Worm (Caenorhabditis elegans): Measurements from ENCODE around the gene nmr-2.

Gene nmr-2

ce11 chrV:15023544-15023943 is 12.1 kb upstream of the nmr-2 start, which contains the start of gene F14H8.4:
Gene F14H8.4 (plus strand): TSS chrV:15023844.
- TF ChIP-seq nhr-41 (GFP tag; IDR thresholded peaks at IDR 0.05) (no peak), hlh-11 (tag; optimal IDR thresholded peaks at IDR 0.05) (no peak), attf-4 (tag; optimal IDR thresholded peaks at IDR 0.05) (no peak)

- TF ChIP-seq nhr-48 (tag; optimal IDR thresholded peaks at IDR 0.05) (no peak), zag-1 (tag; optimal IDR thresholded peaks at IDR 0.05) (no peak), mxl-3 (GFP tag; optimal IDR thresholded peaks at IDR 0.05) (no peak), aha-1 (tag) (no peak), set-16 (GFP tag; IDR thresholded peaks at IDR 0.05) (no peak), spr-1 (tag; optimal IDR thresholded peaks at IDR 0.05) (no peak), hlh-30 (tag; optimal IDR thresholded peaks at IDR 0.05; ENCODE audit: insufficient read depth) (no peak), lsy-2 (tag; optimal IDR thresholded peaks at IDR 0.05) (no peak), rbr-2 (tag; optimal IDR thresholded peaks at IDR 0.05) (no peak), Y5F2A.4 (GFP tag; optimal IDR thresholded peaks at IDR 0.05) (no peak), tra-1 (GFP tag; IDR thresholded peaks at IDR 0.05) (no peak), nhr-77 (tag; optimal IDR thresholded peaks at IDR 0.05) (no peak), daf-8 (GFP tag; IDR thresholded peaks at IDR 0.05) (no peak), madf-9 (GFP tag; conservative IDR thresholded peaks at IDR 0.05) (no peak), dmd-9 (GFP tag; IDR thresholded peaks at IDR 0.05) (no peak), hlh-11 (tag; optimal IDR thresholded peaks at IDR 0.05) (no peak), lin-39 (tag; optimal IDR thresholded peaks at IDR 0.05) (no peak), tag-97 (GFP tag; IDR thresholded peaks at IDR 0.05) (no peak), cey-2 (tag; optimal IDR thresholded peaks at IDR 0.05; ENCODE audit: borderline replicate concordance, insufficient read depth) (no peak)
Measured at ce11 chrV:15020732-15021131, 9.3 kb upstream of the nmr-2 start, which contains the start of gene F14H8.5. Gene F14H8.5 (plus strand): TSS chrV:15021032.

- TF ChIP-seq egl-43 (GFP tag; IDR thresholded peaks at IDR 0.05) (no peak), Y5F2A.4 (GFP tag; optimal IDR thresholded peaks at IDR 0.05) (no peak), aly-2 (tag; optimal IDR thresholded peaks at IDR 0.05) (no peak), rbr-2 (tag; optimal IDR thresholded peaks at IDR 0.05) (no peak), spr-3 (GFP tag; optimal IDR thresholded peaks at IDR 0.05) (no peak), ceh-28 (tag; optimal IDR thresholded peaks at IDR 0.05) (no peak), nhr-42 (GFP tag; IDR thresholded peaks at IDR 0.05) (no peak), skn-1 (tag; optimal IDR thresholded peaks at IDR 0.05) (no peak)
Measured at ce11 chrV:15020229-15020628, 8.8 kb upstream of the nmr-2 start, which contains the start of gene F14H8.2. Gene F14H8.2 (minus strand): TSS chrV:15020329.

- TF ChIP-seq mdl-1 (tag; optimal IDR thresholded peaks at IDR 0.05) (peak in 1 of 2 experiments; percentile 1), mxl-3 (GFP tag; optimal IDR thresholded peaks at IDR 0.05) (peak; percentile 1), hif-1 (tag; optimal IDR thresholded peaks at IDR 0.05) (no peak), nhr-6 (tag; optimal IDR thresholded peaks at IDR 0.05) (peak; percentile 33), snpc-1.2 (GFP tag; IDR thresholded peaks at IDR 0.05) (no peak)
Measured at ce11 chrV:15016795-15017429, 5.5 kb upstream of the nmr-2 start.

- TF ChIP-seq aha-1 (tag) (peak; percentile 83), hif-1 (tag; optimal IDR thresholded peaks at IDR 0.05) (peak in 1 of 2 experiments; percentile 25), pha-4 (GFP tag; IDR thresholded peaks at IDR 0.05) (no peak), pha-4 (tag; optimal IDR thresholded peaks at IDR 0.05) (no peak)
Measured at ce11 chrV:15015799-15016198, 4.3 kb upstream of the nmr-2 start.
